Worm (Caenorhabditis elegans) whole organism, young adult: Measurements from ENCODE around the gene hrpu-1.

Experiments
- F22D6.2 ChIP-seq: sonication (generic microtip); optimal IDR thresholded peaks from 2 replicates; lab custom pipeline; 2016; ENCODE audit warnings: mild to moderate bottlenecking, missing genetic modification characterization, missing compliant biosample characterization
- F39B2.1 ChIP-seq: fragments of 200-800 bp; sonication (Bioruptor generic); IDR thresholded peaks from 2 replicates; pipeline ENCODE4 v1.3.6; 2022; ENCODE audit warnings: missing genetic modification reagents, missing genetic modification characterization, missing compliant biosample characterization
- F57C9.4 ChIP-seq: sonication (generic microtip); optimal IDR thresholded peaks from 2 replicates; lab custom pipeline; 2017; ENCODE audit warnings: mild to moderate bottlenecking, missing genetic modification characterization, missing compliant biosample characterization
- Y53F4B.3 ChIP-seq: fragments of 200-800 bp; sonication (Bioruptor generic); IDR thresholded peaks from 2 replicates; pipeline ENCODE4 v1.3.6; 2022; ENCODE audit warnings: missing genetic modification reagents, missing genetic modification characterization, missing compliant biosample characterization
- Y56A3A.18 ChIP-seq: fragments of 200-800 bp; sonication (Bioruptor generic); IDR thresholded peaks from 2 replicates; pipeline ENCODE4 v1.3.6; 2022; ENCODE audit warnings: missing genetic modification reagents, missing genetic modification characterization, missing compliant biosample characterization
- Y79H2A.3 ChIP-seq: fragments of 200-800 bp; sonication (Bioruptor generic); conservative IDR thresholded peaks from 2 replicates; pipeline ENCODE4 v1.3.6; 2022; ENCODE audit warnings: missing genetic modification reagents, missing genetic modification characterization, missing compliant biosample characterization
- aptf-3 ChIP-seq: fragments of 200-800 bp; sonication (Bioruptor generic); IDR thresholded peaks from 2 replicates; pipeline ENCODE4 v1.3.6; 2022; ENCODE audit warnings: missing genetic modification characterization, missing compliant biosample characterization
- bed-1 ChIP-seq: fragments of 200-800 bp; sonication (Bioruptor generic); IDR thresholded peaks from 2 replicates; pipeline ENCODE4 v1.3.6; 2022; ENCODE audit warnings: missing genetic modification reagents, missing genetic modification characterization, missing compliant biosample characterization
- ceh-27 ChIP-seq: fragments of 200-800 bp; sonication (Bioruptor generic); optimal IDR thresholded peaks from 2 replicates; lab custom pipeline; 2018; ENCODE audit warnings: mild to moderate bottlenecking, missing genetic modification characterization, moderate library complexity, missing compliant biosample characterization
- ceh-40 ChIP-seq: fragments of 200-800 bp; sonication (Bioruptor generic); IDR thresholded peaks from 2 replicates; pipeline ENCODE4 v1.3.6; 2022; ENCODE audit warnings: missing genetic modification characterization, missing compliant biosample characterization
- ceh-58 ChIP-seq: fragments of 200-800 bp; sonication (Bioruptor generic); IDR thresholded peaks from 2 replicates; pipeline ENCODE4 v1.3.6; 2022; ENCODE audit warnings: missing genetic modification characterization, missing compliant biosample characterization
- dpl-1 ChIP-seq: fragments of 150-350 bp; optimal IDR thresholded peaks from 2 replicates; lab custom pipeline; 2014; ENCODE audit warnings: missing biosample characterization, missing genetic modification reagents, missing genetic modification characterization
- efl-1 ChIP-seq: fragments of 150-350 bp; optimal IDR thresholded peaks from 2 replicates; lab custom pipeline; 2014; ENCODE audit warnings: missing biosample characterization, missing genetic modification reagents, missing genetic modification characterization
- egl-18 ChIP-seq: fragments of 200-800 bp; sonication (Bioruptor generic); IDR thresholded peaks from 2 replicates; pipeline ENCODE4 v1.3.6; 2022; ENCODE audit warnings: missing genetic modification reagents, missing genetic modification characterization, missing compliant biosample characterization
- ekl-4 ChIP-seq: fragments of 200-800 bp; sonication (Bioruptor generic); IDR thresholded peaks from 2 replicates; pipeline ENCODE4 v1.3.6; 2022; ENCODE audit warnings: missing genetic modification reagents, missing genetic modification characterization, missing compliant biosample characterization
- fkh-3 ChIP-seq: sonication (generic microtip); optimal IDR thresholded peaks from 2 replicates; lab custom pipeline; 2016; ENCODE audit warnings: mild to moderate bottlenecking, missing genetic modification characterization, missing compliant biosample characterization
- hlh-26 ChIP-seq: fragments of 200-800 bp; sonication (Bioruptor generic); conservative IDR thresholded peaks from 2 replicates; pipeline ENCODE4 v1.3.6; 2022; ENCODE audit warnings: missing genetic modification reagents, missing genetic modification characterization, missing compliant biosample characterization
- hmg-20 ChIP-seq: fragments of 200-800 bp; sonication (Bioruptor generic); IDR thresholded peaks from 2 replicates; pipeline ENCODE4 v1.3.6; 2022; ENCODE audit warnings: missing genetic modification reagents, missing genetic modification characterization, missing compliant biosample characterization
- hrde-1 ChIP-seq: sonication (generic microtip); optimal IDR thresholded peaks from 2 replicates; lab custom pipeline; 2016; ENCODE audit warnings: missing genetic modification characterization, mild to moderate bottlenecking, missing compliant biosample characterization, moderate library complexity, missing genotype, missing genetic modification reagents, borderline replicate concordance
- hsf-1 ChIP-seq: fragments of 200-800 bp; sonication (Bioruptor generic); IDR thresholded peaks from 2 replicates; pipeline ENCODE4 v1.3.6; 2022; ENCODE audit warnings: missing genetic modification reagents, missing genetic modification characterization, missing compliant biosample characterization
- lin-40 ChIP-seq: sonication (generic microtip); optimal IDR thresholded peaks from 2 replicates; lab custom pipeline; 2016; ENCODE audit warnings: missing genetic modification characterization, mild to moderate bottlenecking, missing compliant biosample characterization, missing genotype, missing genetic modification reagents
- lin-54 ChIP-seq: fragments of 200-800 bp; sonication (Bioruptor generic); optimal IDR thresholded peaks from 2 replicates; lab custom pipeline; 2018; ENCODE audit warnings: mild to moderate bottlenecking, missing genetic modification characterization, missing compliant biosample characterization
- madf-3 ChIP-seq: fragments of 200-800 bp; sonication (Bioruptor generic); IDR thresholded peaks from 2 replicates; pipeline ENCODE4 v1.3.6; 2022; ENCODE audit warnings: missing genetic modification reagents, missing genetic modification characterization, missing compliant biosample characterization
- madf-6 ChIP-seq: fragments of 200-800 bp; sonication (Bioruptor generic); IDR thresholded peaks from 2 replicates; pipeline ENCODE4 v1.3.6; 2022; ENCODE audit warnings: missing genetic modification reagents, missing genetic modification characterization, missing compliant biosample characterization
- mes-4 ChIP-seq: sonication (generic microtip); optimal IDR thresholded peaks from 2 replicates; lab custom pipeline; 2016; ENCODE audit warnings: missing genotype, missing genetic modification characterization, missing compliant biosample characterization
- mxl-1 ChIP-seq: sonication (generic microtip); optimal IDR thresholded peaks from 2 replicates; lab custom pipeline; 2016; ENCODE audit warnings: missing genetic modification characterization, missing compliant biosample characterization
- nhr-120 ChIP-seq: fragments of 200-800 bp; sonication (Bioruptor generic); IDR thresholded peaks from 2 replicates; pipeline ENCODE4 v1.3.6; 2022; ENCODE audit warnings: missing genetic modification characterization, missing compliant biosample characterization
- pbrm-1 ChIP-seq: fragments of 200-800 bp; sonication (Bioruptor generic); IDR thresholded peaks from 2 replicates; pipeline ENCODE4 v1.3.6; 2022; ENCODE audit warnings: missing genetic modification reagents, missing genetic modification characterization, missing compliant biosample characterization
- rec-8 ChIP-seq, 2 experiments: sonication (generic microtip); optimal IDR thresholded peaks; 2 replicates each; lab custom pipeline; 2016; ENCODE audit warnings: mild to moderate bottlenecking in 2 of 2, missing genetic modification characterization in 2 of 2, missing genetic modification reagents in 2 of 2, missing genotype in 2 of 2, missing biosample characterization in 1 of 2, missing compliant biosample characterization in 1 of 2, moderate library complexity in 1 of 2
- somi-1 ChIP-seq: fragments of 200-800 bp; sonication (Bioruptor generic); optimal IDR thresholded peaks from 2 replicates; lab custom pipeline; 2018; ENCODE audit warnings: mild to moderate bottlenecking, missing genetic modification characterization, missing compliant biosample characterization
- unc-130 ChIP-seq: sonication (generic microtip); optimal IDR thresholded peaks from 2 replicates; lab custom pipeline; 2016; ENCODE audit warnings: missing genetic modification reagents, missing genetic modification characterization, missing compliant biosample characterization
- unc-62 ChIP-seq: fragments of 150-350 bp; optimal IDR thresholded peaks from 2 replicates; lab custom pipeline; 2014; ENCODE audit warnings: missing biosample characterization, missing genetic modification reagents, missing genetic modification characterization
- zfh-2 ChIP-seq: fragments of 200-800 bp; sonication (Bioruptor generic); conservative IDR thresholded peaks from 2 replicates; pipeline ENCODE4 v1.3.6; 2022; ENCODE audit warnings: missing genetic modification reagents, missing genetic modification characterization, missing compliant biosample characterization
- ztf-22 ChIP-seq: fragments of 200-800 bp; sonication (Bioruptor generic); optimal IDR thresholded peaks from 2 replicates; lab custom pipeline; 2018; ENCODE audit warnings: mild to moderate bottlenecking, missing genetic modification characterization, moderate library complexity, missing compliant biosample characterization
- ztf-26 ChIP-seq: sonication (generic microtip); optimal IDR thresholded peaks from 2 replicates; lab custom pipeline; 2017; ENCODE audit warnings: missing genetic modification characterization, missing compliant biosample characterization

Gene hrpu-1

DNA sequence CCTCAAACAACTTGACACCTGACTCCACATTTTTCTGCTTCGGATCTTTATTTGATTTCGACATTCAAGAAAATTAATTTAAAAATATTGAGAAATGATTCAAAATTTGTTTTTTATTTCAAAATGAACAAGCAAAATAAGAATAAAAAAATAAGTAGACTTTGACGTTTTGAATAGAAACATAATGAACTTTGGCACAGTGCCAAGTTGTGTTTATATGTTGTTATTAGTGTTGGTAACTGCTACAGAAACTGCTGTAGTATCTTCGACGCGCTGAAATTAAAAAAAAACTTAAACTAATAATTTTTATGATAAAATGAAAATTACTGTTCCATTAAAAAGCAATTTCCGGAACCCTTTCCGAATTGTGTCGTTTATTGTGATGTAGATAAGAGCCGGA, 26.2 kb downstream of the hrpu-1 start, which contains the start of gene Y41E3.18:
Y41E3.18 (minus strand) TSS at position 101 of the 400 bp plus-strand sequence.
- TF ChIP-seq hlh-26 (GFP tag; lab: Robert Waterston, UW) (no peak), unc-130 (GFP tag; lab: Kevin White, UChicago) (no peak), mes-4 (tag; lab: Kevin White, UChicago) (no peak), ceh-27 (GFP tag; lab: Kevin White, UChicago) (no peak), nhr-120 (GFP tag; lab: Robert Waterston, UW) (no peak), ceh-40 (GFP tag; lab: Robert Waterston, UW) (no peak), hmg-20 (GFP tag; lab: Robert Waterston, UW) (no peak), ekl-4 (GFP tag; lab: Robert Waterston, UW) (no peak), rec-8 (tag; optimal IDR thresholded peaks at IDR 0.05; lab: Kevin White, UChicago) (no peak), madf-6 (GFP tag; lab: Robert Waterston, UW) (no peak), somi-1 (GFP tag; lab: Kevin White, UChicago) (no peak), Y53F4B.3 (no peak), aptf-3 (GFP tag; lab: Robert Waterston, UW) (no peak), hsf-1 (GFP tag; lab: Robert Waterston, UW) (no peak), F57C9.4 (tag; lab: Kevin White, UChicago) (no peak)

ce11 chrIV:15068818-15069217, 29.4 kb downstream of the hrpu-1 start, which contains the start of gene srt-48:
Gene srt-48, minus strand, starts transcription at chrIV:15068918.
- TF ChIP-seq hrde-1 (tag; lab: Kevin White, UChicago) (no peak), Y79H2A.3 (GFP tag; lab: Robert Waterston, UW) (no peak), ceh-58 (GFP tag; lab: Robert Waterston, UW) (no peak), lin-54 (no peak), mxl-1 (tag; lab: Kevin White, UChicago) (no peak), fkh-3 (tag; lab: Kevin White, UChicago) (no peak), egl-18 (GFP tag; lab: Robert Waterston, UW) (no peak), ztf-22 (no peak), madf-3 (no peak), ztf-26 (tag; lab: Kevin White, UChicago) (no peak), F22D6.2 (tag; lab: Kevin White, UChicago) (no peak), pbrm-1 (GFP tag; lab: Robert Waterston, UW) (no peak), hmg-20 (GFP tag; lab: Robert Waterston, UW) (no peak), F39B2.1 (no peak), Y56A3A.18 (no peak), lin-40 (no peak), ekl-4 (GFP tag; lab: Robert Waterston, UW) (no peak)

DNA sequence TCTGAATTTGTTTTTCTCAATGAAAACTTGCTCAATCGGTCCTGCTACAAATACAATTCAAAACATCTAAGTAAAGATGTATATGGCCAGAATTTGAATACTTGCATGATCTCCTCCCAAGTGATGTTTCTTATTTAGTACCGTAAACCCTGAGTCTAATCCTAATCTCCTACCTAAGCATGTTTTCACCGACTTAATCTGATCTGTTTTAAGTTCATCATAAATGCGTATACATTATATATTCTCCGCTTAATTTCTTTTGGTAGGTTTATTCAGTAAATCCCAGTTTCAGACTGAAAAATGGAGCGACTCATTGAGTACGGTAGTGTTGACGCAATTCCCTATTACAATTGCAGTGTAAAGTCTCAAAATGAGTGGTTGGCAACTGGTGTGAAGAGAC, 35.0 kb downstream of the hrpu-1 start, which contains the start of gene srt-50:
srt-50 (plus strand) TSS at position 301 of the 400 bp plus-strand sequence.
- TF ChIP-seq zfh-2 (GFP tag; lab: Robert Waterston, UW) (no peak), bed-1 (no peak), nhr-120 (GFP tag; lab: Robert Waterston, UW) (no peak), dpl-1 (GFP tag; lab: Kevin White, UChicago) (no peak), efl-1 (no peak), hrde-1 (tag; lab: Kevin White, UChicago) (no peak), egl-18 (GFP tag; lab: Robert Waterston, UW) (no peak), unc-62 (GFP tag; lab: Kevin White, UChicago) (no peak), somi-1 (GFP tag; lab: Kevin White, UChicago) (no peak)
